Fruit fly (Drosophila melanogaster) Kc167 (cell line): ENCODE results near the gene dpp.

Experiments
- Myc ChIP-seq: fragments of >200 bp; optimal IDR thresholded peaks from 2 replicates; lab custom pipeline; 2017; ENCODE audit warnings: missing external identifiers
- Sin3A ChIP-seq: fragments of >200 bp; optimal IDR thresholded peaks from 2 replicates; lab custom pipeline; 2018; ENCODE audit warnings: missing external identifiers
- h ChIP-seq: fragments of >200 bp; optimal IDR thresholded peaks from 3 replicates; lab custom pipeline; 2018; ENCODE audit warnings: missing external identifiers
- insv ChIP-seq: fragments of >200 bp; optimal IDR thresholded peaks from 3 replicates; lab custom pipeline; 2018; ENCODE audit warnings: missing external identifiers
- psq ChIP-seq: fragments of >200 bp; optimal IDR thresholded peaks from 2 replicates; lab custom pipeline; 2017; ENCODE audit warnings: missing external identifiers
- ttk ChIP-seq: sonication (Bioruptor generic); optimal IDR thresholded peaks from 2 replicates; lab custom pipeline; 2017; ENCODE audit warnings: missing external identifiers

Gene dpp

DNA sequence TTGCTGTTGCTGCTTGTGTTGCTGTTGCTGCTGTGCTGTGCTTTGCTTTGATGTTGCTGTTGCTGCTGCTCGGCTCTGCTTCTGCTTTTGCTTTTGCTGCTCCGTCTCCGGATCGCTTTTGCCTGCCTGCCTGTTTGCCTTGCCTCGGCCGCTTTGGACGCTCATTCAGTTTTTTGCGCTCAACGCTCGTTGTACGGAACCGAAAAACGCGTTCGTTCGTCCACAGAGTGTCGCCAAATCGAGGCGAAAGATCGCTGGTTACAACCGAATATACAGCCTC, at the start of gene dpp:
TSS of gene dpp (plus strand) at position 164 of the 280 bp plus-strand sequence.
- TF ChIP-seq Myc (lab: Kevin White, UChicago) (no peak), Sin3A (lab: Kevin White, UChicago) (no peak), h (lab: Kevin White, UChicago) (no peak), insv (lab: Kevin White, UChicago) (no peak), psq (lab: Kevin White, UChicago) (no peak), ttk (lab: Kevin White, UChicago) (no peak)

DNA sequence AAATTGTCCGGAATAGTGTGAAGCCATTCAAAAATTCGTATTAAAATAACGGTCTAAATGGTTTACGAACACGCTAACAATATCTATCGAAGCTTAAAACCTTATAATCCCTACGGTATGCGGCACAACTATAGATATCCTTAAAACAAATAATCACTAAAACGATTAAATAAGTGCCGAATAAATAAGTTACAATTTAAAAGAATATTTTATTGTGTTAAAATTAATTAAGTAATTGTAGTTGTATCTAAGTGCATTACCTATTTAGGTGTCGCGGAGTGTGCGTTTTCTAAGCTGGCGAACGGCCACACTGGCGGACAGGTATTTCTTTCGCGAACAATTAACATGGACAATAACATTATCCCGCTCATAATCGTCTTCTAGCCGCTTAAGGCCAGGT, 47.4 kb upstream of the dpp start, which contains the start of gene Eogt:
TSS of gene Eogt (plus strand) at position 293 of the 400 bp plus-strand sequence.
- TF ChIP-seq Myc (lab: Kevin White, UChicago) (no peak), insv (lab: Kevin White, UChicago) (no peak), ttk (lab: Kevin White, UChicago) (no peak), psq (lab: Kevin White, UChicago) (no peak), h (lab: Kevin White, UChicago) (no peak), Sin3A (lab: Kevin White, UChicago) (no peak)

DNA sequence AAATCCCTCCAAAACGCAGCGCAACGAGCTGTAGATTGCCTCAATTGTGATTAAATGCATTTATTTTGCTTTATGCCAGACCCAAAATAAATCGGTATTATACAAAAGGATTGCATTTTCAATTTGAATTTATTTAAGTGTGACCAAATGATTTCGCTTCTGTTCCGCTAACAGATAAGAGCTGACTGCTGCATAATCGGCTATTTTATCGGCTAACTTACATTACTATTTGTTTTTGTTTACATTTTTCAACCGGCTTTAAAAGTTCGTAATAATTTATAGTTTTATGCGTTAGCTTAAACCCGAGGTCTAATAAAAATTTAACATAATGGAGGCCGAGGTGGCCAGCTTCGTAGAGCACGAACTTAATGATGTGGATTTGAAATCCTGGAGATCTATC, 45.2 kb upstream of the dpp start, which contains the start of gene PIG-Wa:
TSS of gene PIG-Wa (plus strand) at position 232 of the 400 bp plus-strand sequence.
- no peak for TF ChIP-seq psq (lab: Kevin White, UChicago)
- TF ChIP-seq ttk (lab: Kevin White, UChicago) = no peak
- TF ChIP-seq insv (lab: Kevin White, UChicago) = no peak
- no peak for TF ChIP-seq Myc (lab: Kevin White, UChicago)
- TF ChIP-seq h (lab: Kevin White, UChicago) = no peak
- TF ChIP-seq Sin3A (lab: Kevin White, UChicago) = no peak

DNA sequence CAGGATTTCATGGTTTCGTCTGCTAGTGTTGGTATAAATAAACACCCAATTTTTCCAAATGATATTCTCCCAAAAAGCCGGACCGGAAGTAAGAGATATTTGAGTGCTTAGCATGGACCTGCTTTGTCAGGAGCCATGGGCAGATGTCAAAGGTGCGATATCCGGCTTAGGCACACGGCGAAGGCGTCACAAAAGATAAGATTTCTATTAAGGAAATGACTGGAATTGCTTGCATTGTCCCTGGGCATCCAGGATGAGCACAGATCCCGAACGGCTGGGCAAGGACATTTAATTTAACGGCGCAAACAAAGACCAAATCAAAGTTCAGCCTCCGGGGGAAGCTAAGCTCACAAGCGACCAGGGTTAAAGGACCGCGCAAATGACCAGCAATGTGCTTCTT, 42.5 kb upstream of the dpp start, which contains the start of gene CG3557:
TSS of gene CG3557 (minus strand) at position 101 of the 400 bp plus-strand sequence.
- no peak for TF ChIP-seq Myc (lab: Kevin White, UChicago)
- no peak for TF ChIP-seq h (lab: Kevin White, UChicago)
- no peak for TF ChIP-seq psq (lab: Kevin White, UChicago)
- TF ChIP-seq Sin3A (lab: Kevin White, UChicago) = no peak
- TF ChIP-seq insv (lab: Kevin White, UChicago) = no peak
- no peak for TF ChIP-seq ttk (lab: Kevin White, UChicago)

DNA sequence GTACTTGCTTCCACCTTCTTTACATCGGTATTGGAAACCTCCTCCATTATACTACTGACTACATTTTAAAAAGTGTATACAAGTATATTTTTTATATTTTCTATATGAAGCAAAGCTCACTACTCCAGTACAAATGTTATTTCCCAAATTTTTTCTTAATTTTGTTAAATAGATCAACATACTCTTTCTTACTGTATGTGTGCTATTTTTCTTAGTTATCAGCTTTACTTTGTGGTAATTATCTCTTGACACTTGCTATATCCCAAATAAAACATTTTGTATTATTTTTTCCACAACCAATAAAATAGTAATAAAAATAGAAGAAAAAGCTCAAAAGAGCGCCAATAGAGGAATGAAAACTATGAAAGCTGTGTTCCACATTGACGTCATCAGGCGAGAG, 37.6 kb upstream of the dpp start, which contains the start of gene CG43750:
TSS of gene CG43750 (minus strand) at position 101 of the 400 bp plus-strand sequence.
- TF ChIP-seq insv (lab: Kevin White, UChicago) = no peak
- TF ChIP-seq Myc (lab: Kevin White, UChicago) = no peak
- no peak for TF ChIP-seq h (lab: Kevin White, UChicago)
- TF ChIP-seq Sin3A (lab: Kevin White, UChicago) = no peak
- no peak for TF ChIP-seq psq (lab: Kevin White, UChicago)
- TF ChIP-seq ttk (lab: Kevin White, UChicago) = no peak

DNA sequence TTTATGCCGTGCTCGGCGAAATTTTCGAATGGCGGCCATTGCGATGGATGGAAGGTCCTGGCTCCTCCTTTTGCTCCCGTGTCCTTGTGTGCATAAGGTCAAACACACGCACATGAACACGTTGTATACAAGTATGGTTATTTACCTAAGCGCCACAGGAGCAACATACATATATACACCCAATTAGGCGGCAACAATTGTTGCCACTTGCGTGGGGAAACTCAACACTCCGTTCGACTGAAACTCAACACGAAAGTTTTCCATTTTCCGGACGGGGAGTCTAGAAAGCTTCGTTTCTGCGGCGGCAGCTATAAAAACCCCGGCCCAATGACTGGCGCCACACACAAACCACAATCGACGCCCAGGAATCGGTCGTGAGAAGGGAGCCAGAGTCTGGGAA, 36.9 kb upstream of the dpp start, which contains the start of gene CG46448:
TSS of gene CG46448 (plus strand) at position 340 of the 400 bp plus-strand sequence.
- no peak for TF ChIP-seq Myc (lab: Kevin White, UChicago)
- no peak for TF ChIP-seq ttk (lab: Kevin White, UChicago)

DNA sequence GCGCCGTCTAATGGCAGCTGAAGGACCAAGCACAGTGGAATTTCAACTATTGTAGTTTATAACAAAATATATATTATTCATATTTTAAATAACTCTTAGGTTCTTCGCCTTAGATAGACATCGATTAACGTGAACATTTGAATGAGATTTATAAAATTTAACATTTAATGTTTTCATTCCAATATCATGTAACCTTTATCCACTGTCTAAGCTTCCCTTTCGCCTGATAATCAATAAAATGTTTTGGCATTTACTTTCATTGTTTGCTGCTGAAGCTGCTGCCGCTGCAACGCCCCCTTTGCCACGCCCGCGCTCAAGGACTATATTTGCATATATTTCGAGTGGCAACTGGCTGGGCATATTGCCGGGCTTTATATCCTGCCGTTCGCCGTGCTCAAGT, 33.3 kb upstream of the dpp start:
- TF ChIP-seq h (lab: Kevin White, UChicago) = no peak
- TF ChIP-seq ttk (lab: Kevin White, UChicago) = no peak
- no peak for TF ChIP-seq psq (lab: Kevin White, UChicago)
- TF ChIP-seq Sin3A (lab: Kevin White, UChicago) = no peak
- TF ChIP-seq insv (lab: Kevin White, UChicago) = no peak
- TF ChIP-seq Myc (lab: Kevin White, UChicago) = no peak

DNA sequence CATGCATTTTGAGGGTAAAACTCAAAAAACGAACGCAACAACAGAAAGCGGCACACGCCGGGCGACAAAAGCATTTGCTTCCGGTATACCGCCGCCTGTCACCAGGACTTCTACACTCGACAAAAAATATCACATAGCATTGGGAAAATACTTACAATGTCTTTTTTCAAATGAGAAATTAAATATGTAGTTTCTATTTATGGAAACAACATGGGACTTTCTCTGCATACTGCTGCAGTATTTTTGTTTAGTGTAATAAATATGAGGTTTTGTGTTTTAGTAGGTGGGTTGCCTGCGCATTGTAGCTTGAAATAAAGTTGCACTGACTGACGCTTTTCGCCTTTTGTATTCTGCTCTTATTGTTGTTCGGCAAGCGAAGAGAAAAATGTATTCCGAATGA, 31.1 kb upstream of the dpp start:
- TF ChIP-seq Sin3A (lab: Kevin White, UChicago) = no peak
- TF ChIP-seq insv (lab: Kevin White, UChicago) = no peak
- no peak for TF ChIP-seq ttk (lab: Kevin White, UChicago)
- TF ChIP-seq Myc (lab: Kevin White, UChicago) = no peak
- TF ChIP-seq psq (lab: Kevin White, UChicago) = no peak
- no peak for TF ChIP-seq h (lab: Kevin White, UChicago)

DNA sequence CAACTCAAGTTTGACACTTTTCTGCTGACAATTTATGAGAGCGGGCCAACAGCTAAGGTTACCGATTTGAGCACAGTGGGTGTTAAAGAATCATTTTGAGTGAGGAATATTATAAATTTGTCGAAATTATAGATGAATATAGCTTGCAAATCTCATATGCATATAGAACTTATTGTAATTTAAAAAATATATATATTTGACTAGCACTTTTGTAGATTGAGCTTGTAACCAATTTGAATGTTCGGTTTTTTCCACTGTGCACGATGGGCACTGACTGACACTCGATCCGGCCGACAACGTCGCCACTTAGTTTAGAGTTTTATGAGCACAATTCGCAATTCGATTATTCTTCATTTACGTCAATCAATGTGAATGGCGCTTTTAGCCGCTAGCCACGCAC, 29.7 kb upstream of the dpp start:
- no peak for TF ChIP-seq h (lab: Kevin White, UChicago)

DNA sequence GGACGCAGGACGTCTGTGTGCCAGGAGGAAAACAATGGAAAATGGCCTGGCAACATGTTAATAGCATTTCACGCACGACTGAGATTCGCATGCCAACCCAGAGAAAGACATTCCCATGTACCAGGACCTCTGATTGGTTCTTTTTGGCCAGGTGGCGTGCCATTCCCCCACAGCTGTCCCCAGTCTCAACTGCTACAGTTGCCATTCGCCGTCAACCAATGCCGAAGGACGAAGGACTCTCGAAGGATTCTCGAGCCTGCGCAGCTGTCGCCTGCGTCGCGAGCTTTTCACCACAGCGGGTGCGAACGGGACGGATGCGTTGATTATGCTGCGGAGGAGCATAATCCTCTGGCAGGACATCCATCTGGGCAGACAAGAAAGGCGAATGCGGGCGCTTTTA, 28.3 kb upstream of the dpp start, which contains the start of gene VGlut:
TSS of gene VGlut (plus strand) at position 399 of the 400 bp plus-strand sequence.
- TF ChIP-seq Myc (lab: Kevin White, UChicago) = no peak
- no peak for TF ChIP-seq h (lab: Kevin White, UChicago)
- TF ChIP-seq psq (lab: Kevin White, UChicago) = no peak
- TF ChIP-seq ttk (lab: Kevin White, UChicago) = no peak
- TF ChIP-seq insv (lab: Kevin White, UChicago) = no peak
- no peak for TF ChIP-seq Sin3A (lab: Kevin White, UChicago)

DNA sequence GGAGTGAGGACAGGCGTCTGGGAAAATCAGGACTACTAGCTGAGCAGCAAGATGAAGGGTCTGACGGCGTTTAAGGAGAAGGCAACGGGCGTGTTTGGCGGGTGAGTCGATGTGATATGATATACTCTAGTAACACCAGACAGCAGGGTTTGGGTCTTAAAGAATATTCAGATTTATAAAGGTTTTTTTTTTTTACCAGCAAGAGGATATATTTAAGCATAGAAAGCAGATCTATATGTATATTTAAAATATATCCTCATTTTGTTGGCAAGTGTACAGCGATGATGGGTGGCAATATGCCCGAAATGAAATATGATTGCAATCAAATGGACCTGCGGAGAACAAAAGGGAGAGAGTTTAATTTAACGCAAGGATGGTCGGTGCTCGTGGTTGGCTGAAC, 26.0 kb upstream of the dpp start:
- no peak for TF ChIP-seq Myc (lab: Kevin White, UChicago)
- TF ChIP-seq psq (lab: Kevin White, UChicago) = no peak
- TF ChIP-seq ttk (lab: Kevin White, UChicago) = no peak
- TF ChIP-seq insv (lab: Kevin White, UChicago) = no peak
- no peak for TF ChIP-seq h (lab: Kevin White, UChicago)
- TF ChIP-seq Sin3A (lab: Kevin White, UChicago) = no peak

DNA sequence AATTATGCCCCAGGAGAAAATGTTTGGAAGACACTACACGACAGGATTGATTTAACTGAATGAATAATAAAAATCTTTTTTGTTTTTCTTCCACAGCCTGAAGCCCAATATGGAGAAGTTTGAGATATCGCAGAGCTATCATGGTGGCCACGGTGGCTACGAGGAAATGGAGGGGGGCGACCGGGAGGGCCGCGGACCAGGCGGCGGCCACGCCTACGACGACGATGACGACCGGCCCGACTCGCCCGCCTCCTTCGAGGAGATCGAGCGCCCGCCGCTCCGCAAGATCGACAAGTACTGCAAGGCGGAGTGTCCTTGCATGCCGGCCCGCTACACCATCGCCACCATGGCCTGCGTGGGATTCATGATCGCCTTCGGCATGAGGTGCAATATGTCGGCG, 23.5 kb upstream of the dpp start:
- TF ChIP-seq psq (lab: Kevin White, UChicago) (no peak), ttk (lab: Kevin White, UChicago) (no peak), insv (lab: Kevin White, UChicago) (no peak), Myc (lab: Kevin White, UChicago) (no peak), Sin3A (lab: Kevin White, UChicago) (no peak)
